Worm (Caenorhabditis elegans): ENCODE measurements around the gene F38B6.6.

DNA sequence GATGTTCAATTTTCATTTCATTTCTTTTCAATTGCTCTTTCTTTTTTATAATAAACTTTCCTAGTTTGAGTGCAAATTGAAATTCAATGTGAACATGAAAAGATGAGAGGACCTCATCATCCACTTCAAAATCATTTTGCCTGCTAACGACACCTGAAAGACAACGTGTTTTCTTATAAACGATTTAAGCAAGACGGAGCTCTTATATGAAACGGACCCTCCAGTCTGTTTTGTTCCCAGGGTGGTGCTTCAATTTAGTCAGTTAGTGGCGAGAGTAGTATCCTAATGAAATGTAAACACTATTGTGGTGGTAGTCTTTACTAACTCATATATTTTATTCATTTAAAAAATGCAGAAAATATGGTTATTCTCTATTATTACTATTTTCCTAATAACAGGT is 19.4 kb upstream of the F38B6.6 start, which contains the start of gene acr-3:
- TF ChIP-seq ztf-4 (tag; optimal IDR thresholded peaks at IDR 0.05) (no peak), sma-9 (GFP tag; optimal IDR thresholded peaks at IDR 0.05) (no peak), sma-9 (tag; optimal IDR thresholded peaks at IDR 0.05) (no peak), ZK546.5 (tag; optimal IDR thresholded peaks at IDR 0.05) (no peak), nhr-11 (tag; optimal IDR thresholded peaks at IDR 0.05) (no peak), snpc-4 (tag; optimal IDR thresholded peaks at IDR 0.05) (no peak), alr-1 (tag; optimal IDR thresholded peaks at IDR 0.05) (no peak), elt-1 (tag; optimal IDR thresholded peaks at IDR 0.05) (no peak), ama-1 (optimal IDR thresholded peaks at IDR 0.05) (no peak), unc-39 (tag; optimal IDR thresholded peaks at IDR 0.05) (no peak), nhr-10 (tag; optimal IDR thresholded peaks at IDR 0.05) (no peak), unc-55 (GFP tag; optimal IDR thresholded peaks at IDR 0.05) (no peak), nhr-12 (tag; optimal IDR thresholded peaks at IDR 0.05) (no peak), ceh-82 (tag; optimal IDR thresholded peaks at IDR 0.05) (no peak)
